Worm (Caenorhabditis elegans): ENCODE results near the gene cone-1.

ce11 chrIII:2575635-2576164 is 45.3 kb downstream of the cone-1 start, which contains the start of gene Y54F10AR.1:
- TF ChIP-seq ceh-18 (tag; optimal IDR thresholded peaks at IDR 0.05) (no peak), ama-1 (optimal IDR thresholded peaks at IDR 0.05) (no peak), rnt-1 (tag; optimal IDR thresholded peaks at IDR 0.05) (no peak), nfya-1 (tag; optimal IDR thresholded peaks at IDR 0.05) (no peak), fkh-10 (GFP tag; optimal IDR thresholded peaks at IDR 0.05) (no peak), ahr-1 (tag; optimal IDR thresholded peaks at IDR 0.05) (no peak), ceh-31 (tag; optimal IDR thresholded peaks at IDR 0.05) (no peak), mec-3 (tag; optimal IDR thresholded peaks at IDR 0.05; ENCODE audit: borderline replicate concordance) (no peak), ceh-34 (tag; optimal IDR thresholded peaks at IDR 0.05) (no peak), pag-3 (tag; optimal IDR thresholded peaks at IDR 0.05; ENCODE audit: borderline replicate concordance) (no peak), dve-1 (tag; optimal IDR thresholded peaks at IDR 0.05) (no peak), pqm-1 (tag; optimal IDR thresholded peaks at IDR 0.05) (no peak), C08G9.2 (tag; optimal IDR thresholded peaks at IDR 0.05) (no peak), nhr-232 (tag; optimal IDR thresholded peaks at IDR 0.05) (no peak)

All from whole organism, late embryonic.